Worm (Caenorhabditis elegans) whole organism, L2 larva: Measurements from ENCODE around the gene F09A5.2.

Experiments used
- C34F6.9 ChIP-seq: fragments of 150-350 bp; optimal IDR thresholded peaks from 2 replicates; lab custom pipeline; 2014; ENCODE audit warnings: missing biosample characterization, missing genetic modification characterization
- F13H6.1 ChIP-seq: sonication (generic microtip); optimal IDR thresholded peaks from 2 replicates; lab custom pipeline; 2016; ENCODE audit warnings: missing genetic modification characterization, missing compliant biosample characterization
- R02D3.7 ChIP-seq: fragments of 150-350 bp; optimal IDR thresholded peaks from 2 replicates; lab custom pipeline; 2014; ENCODE audit warnings: missing biosample characterization, missing genetic modification characterization
- Y55F3AM.14 ChIP-seq: fragments of 200-800 bp; sonication (Bioruptor generic); optimal IDR thresholded peaks from 2 replicates; lab custom pipeline; 2018; ENCODE audit warnings: mild to moderate bottlenecking, missing genetic modification characterization, missing compliant biosample characterization
- ZK546.5 ChIP-seq: sonication (generic microtip); optimal IDR thresholded peaks from 2 replicates; lab custom pipeline; 2017; ENCODE audit warnings: missing biosample characterization, missing genetic modification characterization
- alr-1 ChIP-seq: fragments of 150-350 bp; optimal IDR thresholded peaks from 2 replicates; lab custom pipeline; 2014; ENCODE audit warnings: missing biosample characterization, missing genetic modification characterization
- blmp-1 ChIP-seq: sonication (generic microtip); optimal IDR thresholded peaks from 2 replicates; lab custom pipeline; 2017; ENCODE audit warnings: missing genetic modification characterization, mild to moderate bottlenecking, missing compliant biosample characterization, antibody characterized with exemption, moderate library complexity; ENCODE audit not compliant: insufficient read depth
- ceh-16 ChIP-seq: fragments of 150-350 bp; optimal IDR thresholded peaks from 2 replicates; lab custom pipeline; 2014; ENCODE audit warnings: missing biosample characterization, missing genetic modification characterization
- ceh-82 ChIP-seq: fragments of 150-350 bp; optimal IDR thresholded peaks from 2 replicates; lab custom pipeline; 2014; ENCODE audit warnings: missing biosample characterization, missing genetic modification characterization
- crh-2 ChIP-seq: sonication (generic microtip); optimal IDR thresholded peaks from 2 replicates; lab custom pipeline; 2017; ENCODE audit warnings: missing biosample characterization, missing genetic modification characterization
- dmd-4 ChIP-seq: sonication (generic microtip); optimal IDR thresholded peaks from 2 replicates; lab custom pipeline; 2017; ENCODE audit warnings: missing biosample characterization, missing genetic modification characterization
- egl-27 ChIP-seq: sonication (generic microtip); optimal IDR thresholded peaks from 3 replicates; lab custom pipeline; 2017; ENCODE audit warnings: missing biosample characterization, missing genetic modification reagents, missing genetic modification characterization
- elt-1 ChIP-seq: fragments of 150-350 bp; optimal IDR thresholded peaks from 2 replicates; lab custom pipeline; 2014; ENCODE audit warnings: missing biosample characterization, missing genetic modification characterization
- elt-3 ChIP-seq: sonication (generic microtip); optimal IDR thresholded peaks from 2 replicates; lab custom pipeline; 2017; ENCODE audit warnings: missing biosample characterization, missing genetic modification characterization
- fos-1 ChIP-seq: fragments of 150-350 bp; optimal IDR thresholded peaks from 2 replicates; lab custom pipeline; 2014; ENCODE audit warnings: missing biosample characterization, missing genetic modification characterization
- gmeb-1 ChIP-seq: fragments of 150-350 bp; optimal IDR thresholded peaks from 2 replicates; lab custom pipeline; 2014; ENCODE audit warnings: missing biosample characterization, missing genetic modification characterization
- lin-11 ChIP-seq: fragments of 150-350 bp; sonication (generic microtip); optimal IDR thresholded peaks from 2 replicates; lab custom pipeline; 2014; ENCODE audit warnings: missing biosample characterization, missing genetic modification characterization, inconsistent platforms, mixed read lengths
- lin-13 ChIP-seq: fragments of 150-350 bp; optimal IDR thresholded peaks from 2 replicates; lab custom pipeline; 2014; ENCODE audit warnings: missing biosample characterization, missing genetic modification reagents, missing genetic modification characterization
- lin-39 ChIP-seq: fragments of 150-350 bp; optimal IDR thresholded peaks from 2 replicates; lab custom pipeline; 2014; ENCODE audit warnings: missing biosample characterization, missing genetic modification reagents, missing genetic modification characterization
- lsy-2 ChIP-seq, 2 experiments: fragments of 150-350 bp in 1 of 2; sonication (generic microtip) in 1 of 2; optimal IDR thresholded peaks; 2 replicates each; lab custom pipeline; 2014 to 2017; ENCODE audit warnings: missing biosample characterization in 2 of 2, missing genetic modification characterization in 2 of 2
- mdl-1 ChIP-seq, 2 experiments: fragments of 150-350 bp in 1 of 2; sonication (generic microtip) in 1 of 2; optimal IDR thresholded peaks; 2 replicates each; lab custom pipeline; 2017; ENCODE audit warnings: missing biosample characterization in 2 of 2, missing genetic modification characterization in 2 of 2
- nhr-10 ChIP-seq: sonication (generic microtip); optimal IDR thresholded peaks from 2 replicates; lab custom pipeline; 2017; ENCODE audit warnings: missing biosample characterization, missing genetic modification characterization
- nhr-11 ChIP-seq: fragments of 150-350 bp; optimal IDR thresholded peaks from 2 replicates; lab custom pipeline; 2014; ENCODE audit warnings: missing biosample characterization, missing genetic modification characterization
- nhr-129 ChIP-seq: fragments of 150-350 bp; optimal IDR thresholded peaks from 2 replicates; lab custom pipeline; 2014; ENCODE audit warnings: missing biosample characterization, missing genetic modification characterization
- nhr-21 ChIP-seq: fragments of 150-350 bp; optimal IDR thresholded peaks from 2 replicates; lab custom pipeline; 2014; ENCODE audit warnings: missing biosample characterization, missing genetic modification characterization
- nhr-23 ChIP-seq: fragments of 150-350 bp; optimal IDR thresholded peaks from 2 replicates; lab custom pipeline; 2014; ENCODE audit warnings: missing biosample characterization, missing genetic modification reagents, missing genetic modification characterization
- nhr-25 ChIP-seq: fragments of 150-350 bp; sonication (generic microtip); optimal IDR thresholded peaks from 3 replicates; lab custom pipeline; 2014; ENCODE audit warnings: missing biosample characterization, missing genetic modification characterization
- nhr-6 ChIP-seq: fragments of 150-350 bp; optimal IDR thresholded peaks from 2 replicates; lab custom pipeline; 2014; ENCODE audit warnings: missing biosample characterization, missing genetic modification characterization
- nhr-77 ChIP-seq: fragments of 150-350 bp; optimal IDR thresholded peaks from 2 replicates; lab custom pipeline; 2014; ENCODE audit warnings: missing biosample characterization, missing genetic modification characterization
- sem-4 ChIP-seq: fragments of 150-350 bp; optimal IDR thresholded peaks from 2 replicates; lab custom pipeline; 2014; ENCODE audit warnings: missing biosample characterization, missing genetic modification reagents, missing genetic modification characterization
- skn-1 ChIP-seq: sonication (generic microtip); optimal IDR thresholded peaks from 2 replicates; lab custom pipeline; 2017; ENCODE audit warnings: missing biosample characterization, missing genetic modification characterization
- sma-3 ChIP-seq: sonication (generic microtip); optimal IDR thresholded peaks from 2 replicates; lab custom pipeline; 2016; ENCODE audit warnings: missing genetic modification reagents, missing genetic modification characterization, missing compliant biosample characterization
- sma-9 ChIP-seq, 2 experiments: fragments of 150-350 bp in 1 of 2; sonication (generic microtip) in 1 of 2; optimal IDR thresholded peaks; 2 replicates each; lab custom pipeline; 2014 to 2016; ENCODE audit warnings: missing genetic modification characterization in 2 of 2, mild to moderate bottlenecking in 1 of 2, missing biosample characterization in 1 of 2, missing compliant biosample characterization in 1 of 2, missing genetic modification reagents in 1 of 2, moderate library complexity in 1 of 2
- unc-55 ChIP-seq: fragments of 150-350 bp; sonication (generic microtip); optimal IDR thresholded peaks from 3 replicates; lab custom pipeline; 2014; ENCODE audit warnings: missing biosample characterization, missing genetic modification reagents, missing genetic modification characterization
- unc-62 ChIP-seq: fragments of 150-350 bp; optimal IDR thresholded peaks from 2 replicates; lab custom pipeline; 2014; ENCODE audit warnings: missing biosample characterization, missing genetic modification reagents, missing genetic modification characterization
- zag-1 ChIP-seq: fragments of 150-350 bp; optimal IDR thresholded peaks from 2 replicates; lab custom pipeline; 2014; ENCODE audit warnings: missing biosample characterization, missing genetic modification characterization
- ztf-11 ChIP-seq: sonication (generic microtip); optimal IDR thresholded peaks from 2 replicates; lab custom pipeline; 2017; ENCODE audit warnings: missing biosample characterization, missing genetic modification characterization
- ztf-4 ChIP-seq: fragments of 150-350 bp; optimal IDR thresholded peaks from 2 replicates; lab custom pipeline; 2014; ENCODE audit warnings: missing biosample characterization, missing genetic modification characterization

The F09A5.2 gene

ce11 chrX:13116380-13116779, 18.5 kb upstream of the F09A5.2 start:
- TF ChIP-seq nhr-77 (no peak), sma-9 (GFP tag; optimal IDR thresholded peaks at IDR 0.05; lab: Kevin White, UChicago) (peak; percentile 13), sma-9 (tag; optimal IDR thresholded peaks at IDR 0.05; lab: Kevin White, UChicago) (no peak), nhr-10 (tag; lab: Kevin White, UChicago) (no peak), alr-1 (tag; lab: Kevin White, UChicago) (no peak), ZK546.5 (tag; lab: Kevin White, UChicago) (no peak)

- TF ChIP-seq lin-13 (no peak), lin-11 (no peak), ceh-16 (peak; percentile 64), ceh-82 (tag; lab: Kevin White, UChicago) (no peak), sma-9 (GFP tag; optimal IDR thresholded peaks at IDR 0.05; lab: Kevin White, UChicago) (peak; percentile 75), sma-9 (tag; optimal IDR thresholded peaks at IDR 0.05; lab: Kevin White, UChicago) (no peak), F13H6.1 (tag; lab: Kevin White, UChicago) (no peak), egl-27 (peak; percentile 40), Y55F3AM.14 (no peak), nhr-6 (tag; lab: Kevin White, UChicago) (no peak), nhr-129 (peak; percentile 23), nhr-21 (tag; lab: Kevin White, UChicago) (peak; percentile 12), fos-1 (tag; lab: Kevin White, UChicago) (peak; percentile 3), ztf-11 (no peak), lin-39 (no peak), alr-1 (tag; lab: Kevin White, UChicago) (no peak), nhr-11 (no peak), skn-1 (no peak)
Measured at ce11 chrX:13119900-13120299, 15.0 kb upstream of the F09A5.2 start.

- TF ChIP-seq nhr-21 (tag; lab: Kevin White, UChicago) = peak; percentile 2
- TF ChIP-seq nhr-77 = no peak
- TF ChIP-seq lsy-2 (tag; optimal IDR thresholded peaks at IDR 0.05; lab: Kevin White, UChicago) = peak in 1 of 2 experiments; percentile 32
- TF ChIP-seq lin-13 = peak; percentile 65
- TF ChIP-seq nhr-10 (tag; lab: Kevin White, UChicago) = no peak
- peak; percentile 26 for TF ChIP-seq C34F6.9 (tag; lab: Kevin White, UChicago)
- peak; percentile 10 for TF ChIP-seq nhr-25 (tag; lab: Kevin White, UChicago)
- peak; percentile 6 for TF ChIP-seq blmp-1 (tag; lab: Kevin White, UChicago)
- no peak for TF ChIP-seq elt-3 (tag; lab: Kevin White, UChicago)
- TF ChIP-seq R02D3.7 (tag; lab: Kevin White, UChicago) = no peak
- peak; percentile 36 for TF ChIP-seq fos-1 (tag; lab: Kevin White, UChicago)
- TF ChIP-seq lin-39 = no peak
- TF ChIP-seq ceh-16 = peak; percentile 19
- no peak for TF ChIP-seq nhr-11
- TF ChIP-seq ZK546.5 (tag; lab: Kevin White, UChicago) = no peak
- TF ChIP-seq elt-1 (tag; lab: Kevin White, UChicago) = no peak
- peak; percentile 55 for TF ChIP-seq gmeb-1 (tag; lab: Kevin White, UChicago)
- TF ChIP-seq ztf-4 = peak; percentile 26
- peak; percentile 86 for TF ChIP-seq Y55F3AM.14
- TF ChIP-seq skn-1 = no peak
- peak; percentile 74 for TF ChIP-seq unc-55
- TF ChIP-seq F13H6.1 (tag; lab: Kevin White, UChicago) = peak; percentile 82
- no peak for TF ChIP-seq mdl-1 (tag; optimal IDR thresholded peaks at IDR 0.05; lab: Kevin White, UChicago)
- no peak for TF ChIP-seq alr-1 (tag; lab: Kevin White, UChicago)
- peak; percentile 67 for TF ChIP-seq nhr-129
- TF ChIP-seq sem-4 (tag; lab: Kevin White, UChicago) = peak; percentile 53
- TF ChIP-seq egl-27 = no peak
- TF ChIP-seq nhr-23 = no peak
- TF ChIP-seq unc-62 (GFP tag; lab: Kevin White, UChicago) = no peak
- no peak for TF ChIP-seq zag-1
- peak; percentile 58 for TF ChIP-seq lin-11
- peak; percentile 40 for TF ChIP-seq sma-9 (GFP tag; optimal IDR thresholded peaks at IDR 0.05; lab: Kevin White, UChicago)
- no peak for TF ChIP-seq sma-9 (tag; optimal IDR thresholded peaks at IDR 0.05; lab: Kevin White, UChicago)
- TF ChIP-seq crh-2 (tag; lab: Kevin White, UChicago) = peak; percentile 90
- TF ChIP-seq dmd-4 (tag; lab: Kevin White, UChicago) = no peak
- TF ChIP-seq sma-3 (GFP tag; lab: Kevin White, UChicago) = peak; percentile 70
- TF ChIP-seq, all 48 proteins: peak for 19
Measured at ce11 chrX:13121104-13121503, 13.8 kb upstream of the F09A5.2 start.
